Worm (Caenorhabditis elegans): ENCODE data around the gene F46B6.4.

F46B6.4 gene

ce11 chrV:9731852-9732251, 47.5 kb downstream of the F46B6.4 start:
- no peak for TF ChIP-seq mls-2 (tag; optimal IDR thresholded peaks at IDR 0.05)
- TF ChIP-seq nhr-76 (tag; optimal IDR thresholded peaks at IDR 0.05), result no peak
- no peak for TF ChIP-seq unc-120 (tag; optimal IDR thresholded peaks at IDR 0.05; ENCODE audit: poor library complexity, severe bottlenecking)
- TF ChIP-seq ham-2 (GFP tag; optimal IDR thresholded peaks at IDR 0.05), result peak; percentile 28
- TF ChIP-seq unc-62 (GFP tag; optimal IDR thresholded peaks at IDR 0.05), result peak; percentile 65

- TF ChIP-seq cnd-1 (tag; optimal IDR thresholded peaks at IDR 0.05), result peak; percentile 17
- no peak for TF ChIP-seq nhr-28 (tag; optimal IDR thresholded peaks at IDR 0.05)
- peak; percentile 48 for TF ChIP-seq ceh-39 (tag; optimal IDR thresholded peaks at IDR 0.05)
- TF ChIP-seq ceh-43 (GFP tag; optimal IDR thresholded peaks at IDR 0.05), result peak; percentile 55
- TF ChIP-seq ham-2 (GFP tag; optimal IDR thresholded peaks at IDR 0.05), result peak; percentile 97
- TF ChIP-seq nhr-76 (tag; optimal IDR thresholded peaks at IDR 0.05), result peak; percentile 32
- TF ChIP-seq M03D4.4 (tag; optimal IDR thresholded peaks at IDR 0.05), result peak; percentile 78
- TF ChIP-seq unc-120 (tag; optimal IDR thresholded peaks at IDR 0.05; ENCODE audit: poor library complexity, severe bottlenecking), result peak; percentile 98
- TF ChIP-seq nhr-2 (tag; optimal IDR thresholded peaks at IDR 0.05), result peak; percentile 55
- TF ChIP-seq pha-4 (tag; optimal IDR thresholded peaks at IDR 0.05), result peak; percentile 79
- TF ChIP-seq zip-8 (tag; optimal IDR thresholded peaks at IDR 0.05), result no peak
- TF ChIP-seq ceh-83 (GFP tag; optimal IDR thresholded peaks at IDR 0.05), result no peak
- peak; percentile 77 for TF ChIP-seq ztf-11 (tag; optimal IDR thresholded peaks at IDR 0.05)
- peak; percentile 70 for TF ChIP-seq hlh-1 (tag; optimal IDR thresholded peaks at IDR 0.05)
- peak; percentile 42 for TF ChIP-seq mab-5 (tag; optimal IDR thresholded peaks at IDR 0.05)
- TF ChIP-seq nhr-12 (tag; optimal IDR thresholded peaks at IDR 0.05), result peak; percentile 48
- peak; percentile 82 for TF ChIP-seq lin-13 (tag; optimal IDR thresholded peaks at IDR 0.05)
- peak; percentile 95 for TF ChIP-seq lsy-2 (tag; optimal IDR thresholded peaks at IDR 0.05)
- TF ChIP-seq elt-1 (tag; optimal IDR thresholded peaks at IDR 0.05; ENCODE audit: borderline replicate concordance, insufficient read depth), result no peak
- TF ChIP-seq drap-1 (GFP tag; optimal IDR thresholded peaks at IDR 0.05), result no peak
- TF ChIP-seq unc-39 (tag; optimal IDR thresholded peaks at IDR 0.05), result no peak
- no peak for TF ChIP-seq snpc-4 (tag; optimal IDR thresholded peaks at IDR 0.05)
- peak; percentile 90 for TF ChIP-seq sptf-1 (tag; optimal IDR thresholded peaks at IDR 0.05)
- peak; percentile 11 for TF ChIP-seq blmp-1 (tag; optimal IDR thresholded peaks at IDR 0.05)
- TF ChIP-seq nhr-237 (tag; optimal IDR thresholded peaks at IDR 0.05), result peak; percentile 80
- peak; percentile 37 for TF ChIP-seq lin-32 (GFP tag; optimal IDR thresholded peaks at IDR 0.05)
- peak; percentile 54 for TF ChIP-seq flh-1 (GFP tag; optimal IDR thresholded peaks at IDR 0.05)
- peak; percentile 37 for TF ChIP-seq ces-1 (GFP tag; optimal IDR thresholded peaks at IDR 0.05)
- TF ChIP-seq bed-3 (GFP tag; optimal IDR thresholded peaks at IDR 0.05), result no peak
- peak; percentile 35 for TF ChIP-seq sem-2 (GFP tag; optimal IDR thresholded peaks at IDR 0.05)
- peak; percentile 90 for TF ChIP-seq mls-2 (tag; optimal IDR thresholded peaks at IDR 0.05)
- TF ChIP-seq elt-3 (tag; optimal IDR thresholded peaks at IDR 0.05), result no peak
- peak; percentile 55 for TF ChIP-seq tbx-8 (GFP tag; optimal IDR thresholded peaks at IDR 0.05)
- peak; percentile 83 for TF ChIP-seq unc-62 (GFP tag; optimal IDR thresholded peaks at IDR 0.05)
- TF ChIP-seq mep-1 (tag; optimal IDR thresholded peaks at IDR 0.05), result peak; percentile 38
Observed at ce11 chrV:9730743-9731706, 48.3 kb downstream of the F46B6.4 start.

DNA sequence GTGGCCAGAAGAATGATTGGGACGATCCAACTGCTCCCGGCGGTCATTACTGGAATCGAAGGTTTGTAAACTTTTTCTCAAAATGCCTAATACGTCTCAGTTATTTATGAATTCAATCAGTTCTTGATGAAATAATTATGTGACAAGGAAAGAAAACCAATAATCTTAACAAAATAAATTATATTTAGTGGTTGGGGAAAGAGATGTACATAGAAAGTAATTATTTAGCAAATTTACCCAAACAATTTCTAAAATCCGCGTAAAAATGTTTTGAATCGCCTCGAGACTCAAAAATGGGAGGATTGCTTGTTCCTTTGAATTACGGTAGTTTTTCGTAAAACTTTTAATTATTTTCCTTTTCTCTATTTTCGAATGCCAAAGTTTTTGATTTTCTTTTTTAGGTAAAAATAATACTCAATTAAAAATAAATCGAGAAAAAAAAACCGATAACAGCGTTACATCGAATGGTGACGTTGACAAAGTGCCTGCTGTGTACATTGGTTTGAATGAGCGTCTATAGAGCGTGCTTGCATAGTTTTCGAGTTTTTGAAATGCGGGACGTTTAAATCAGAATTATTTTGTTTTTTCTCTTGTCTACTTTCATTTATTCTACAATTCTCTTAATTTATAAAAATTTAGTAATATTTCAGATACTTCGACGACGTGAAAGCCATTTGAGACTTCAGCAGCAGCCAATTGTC, 49.7 kb downstream of the F46B6.4 start, which contains the start of the genes aagr-3 and drap-1:
Gene aagr-3, minus strand, starts transcription at position 51 of the 701 bp plus-strand sequence.
Gene drap-1, plus strand, starts transcription at position 645 of the 701 bp plus-strand sequence.
- TF ChIP-seq ces-1 (GFP tag; optimal IDR thresholded peaks at IDR 0.05) (peak; percentile 58), pha-4 (tag; optimal IDR thresholded peaks at IDR 0.05) (peak; percentile 73), mep-1 (tag; optimal IDR thresholded peaks at IDR 0.05) (peak; percentile 76), ceh-39 (tag; optimal IDR thresholded peaks at IDR 0.05) (peak; percentile 91), ceh-83 (GFP tag; optimal IDR thresholded peaks at IDR 0.05) (no peak), snpc-4 (tag; optimal IDR thresholded peaks at IDR 0.05) (no peak), lsy-2 (tag; optimal IDR thresholded peaks at IDR 0.05) (peak; percentile 45), hlh-1 (tag; optimal IDR thresholded peaks at IDR 0.05) (peak; percentile 16), nhr-76 (tag; optimal IDR thresholded peaks at IDR 0.05) (no peak)

All from whole organism, mixed stage, embryonic.